Fruit fly (Drosophila melanogaster) S2 (cell line): Measurements from ENCODE around the gene CG33795.

ENCODE experiments used
- CG8478 ChIP-seq: fragments of >200 bp; optimal IDR thresholded peaks from 2 replicates; lab custom pipeline; 2018
- CTCF ChIP-seq, 2 experiments: fragments of >200 bp; optimal IDR thresholded peaks; 2 replicates each; lab custom pipeline; 2018

dm6 chr3L:16146539-16146934, 24.6 kb downstream of the CG33795 start:
- no peak for TF ChIP-seq CTCF (optimal IDR thresholded peaks at IDR 0.05; lab: Kevin White, UChicago)
- no peak for TF ChIP-seq CG8478 (lab: Kevin White, UChicago)
